Fruit fly (Drosophila melanogaster): ENCODE data around the gene AdamTS-A.

The AdamTS-A gene

dm6 chr3R:15420375-15420931 lies 55.5 kb downstream of the AdamTS-A start (continued):
- TF ChIP-seq kni (GFP tag; optimal IDR thresholded peaks at IDR 0.05) (peak; percentile 78), chm (GFP tag; IDR thresholded peaks at IDR 0.05) (no peak), zen (tag; optimal IDR thresholded peaks at IDR 0.05) (peak; percentile 47), pan (optimal IDR thresholded peaks at IDR 0.05) (no peak), pan (GFP tag; optimal IDR thresholded peaks at IDR 0.05 in 1 of 2, IDR thresholded peaks at IDR 0.05 in 1 of 2) (peak in 1 of 2 experiments; percentile 29), Fer1 (GFP tag; optimal IDR thresholded peaks at IDR 0.05) (no peak), Asciz (GFP tag; optimal IDR thresholded peaks at IDR 0.05) (no peak), gcm (GFP tag; optimal IDR thresholded peaks at IDR 0.05) (no peak), prd (optimal IDR thresholded peaks at IDR 0.05) (no peak), prd (GFP tag; IDR thresholded peaks at IDR 0.05) (no peak), wdn (GFP tag; IDR thresholded peaks at IDR 0.05) (no peak), Xrp1 (GFP tag; IDR thresholded peaks at IDR 0.05) (no peak), abd-A (tag; optimal IDR thresholded peaks at IDR 0.05) (peak; percentile 58), CG34376 (GFP tag; optimal IDR thresholded peaks at IDR 0.05) (no peak), CG34224 (GFP tag; IDR thresholded peaks at IDR 0.05; ENCODE audit: partially characterized antibody) (no peak), CG5180 (GFP tag; optimal IDR thresholded peaks at IDR 0.05) (no peak), Usf (GFP tag; optimal IDR thresholded peaks at IDR 0.05) (no peak), chif (GFP tag; optimal IDR thresholded peaks at IDR 0.05) (no peak), ttk (GFP tag; IDR thresholded peaks at IDR 0.05) (no peak), zfh1 (GFP tag; IDR thresholded peaks at IDR 0.05) (no peak), CG8765 (GFP tag; IDR thresholded peaks at IDR 0.05) (no peak), CG9727 (GFP tag; optimal IDR thresholded peaks at IDR 0.05) (no peak), Jarid2 (GFP tag; optimal IDR thresholded peaks at IDR 0.05) (peak; percentile 43), chinmo (GFP tag; IDR thresholded peaks at IDR 0.05; ENCODE audit: partially characterized antibody) (0 out of 4 replicates have a peak, but pooled peaks have one; percentile 44), CG12942 (GFP tag; optimal IDR thresholded peaks at IDR 0.05) (no peak), CG15696 (tag; optimal IDR thresholded peaks at IDR 0.05) (no peak), mirr (GFP tag; optimal IDR thresholded peaks at IDR 0.05) (no peak), CG9932 (GFP tag; IDR thresholded peaks at IDR 0.05) (no peak), CG7987 (GFP tag; optimal IDR thresholded peaks at IDR 0.05) (no peak), Sox102F (GFP tag; optimal IDR thresholded peaks at IDR 0.05) (no peak), Dll (GFP tag; IDR thresholded peaks at IDR 0.05; ENCODE audit: partially characterized antibody) (peak; percentile 47; the same call in 1 of the 4 replicates), CG10543 (GFP tag; optimal IDR thresholded peaks at IDR 0.05) (peak; percentile 4), ewg (GFP tag; optimal IDR thresholded peaks at IDR 0.05) (peak; percentile 93), CG17361 (GFP tag; IDR thresholded peaks at IDR 0.05) (no peak), sob (GFP tag; IDR thresholded peaks at IDR 0.05) (no peak), hb (GFP tag; IDR thresholded peaks at IDR 0.05; ENCODE audit: partially characterized antibody) (no peak), CG33557 (GFP tag; optimal IDR thresholded peaks at IDR 0.05) (peak; percentile 4), sna (GFP tag; IDR thresholded peaks at IDR 0.05; ENCODE audit: partially characterized antibody) (peak; percentile 62; the same call in 1 of the 2 replicates), disco-r (GFP tag; optimal IDR thresholded peaks at IDR 0.05) (no peak), Vsx1 (GFP tag; optimal IDR thresholded peaks at IDR 0.05) (no peak), CG11723 (GFP tag; optimal IDR thresholded peaks at IDR 0.05) (no peak), CG10431 (GFP tag; optimal IDR thresholded peaks at IDR 0.05) (no peak), ranshi (GFP tag; IDR thresholded peaks at IDR 0.05) (no peak), Fer2 (tag; optimal IDR thresholded peaks at IDR 0.05) (no peak), az2 (GFP tag; optimal IDR thresholded peaks at IDR 0.05) (no peak), CG4404 (GFP tag; IDR thresholded peaks at IDR 0.05) (no peak), CG3847 (GFP tag; IDR thresholded peaks at IDR 0.05) (no peak), Blimp-1 (GFP tag; optimal IDR thresholded peaks at IDR 0.05) (peak; percentile 44), CG2199 (GFP tag; IDR thresholded peaks at IDR 0.05) (0 out of 3 replicates have a peak, but pooled peaks have one; percentile 12), tio (GFP tag; optimal IDR thresholded peaks at IDR 0.05) (no peak)

Measured in whole organism, embryonic.